Fruit fly (Drosophila melanogaster) whole organism, prepupa: Measurements from ENCODE around the gene Roc1b.

Source experiments
- Blimp-1 ChIP-seq: fragments of 200-800 bp; sonication (Bioruptor generic); optimal IDR thresholded peaks from 3 replicates; lab custom pipeline; 2017; ENCODE audit warnings: missing biosample characterization, missing genetic modification characterization, mild to moderate bottlenecking, moderate library complexity, missing genetic modification reagents
- CG10669 ChIP-seq: fragments of 200-800 bp; sonication (Bioruptor generic); optimal IDR thresholded peaks from 3 replicates; lab custom pipeline; 2018; ENCODE audit warnings: missing biosample characterization, mild to moderate bottlenecking, missing genetic modification characterization, moderate library complexity
- CG15336 ChIP-seq: fragments of 200-800 bp; sonication (Bioruptor generic); IDR thresholded peaks from 2 replicates; pipeline ENCODE4 v1.3.6; 2022; ENCODE audit warnings: missing biosample characterization, missing genetic modification characterization
- CG1621 ChIP-seq: fragments of 200-800 bp; sonication (Bioruptor generic); optimal IDR thresholded peaks from 3 replicates; lab custom pipeline; 2018; ENCODE audit warnings: missing biosample characterization, mild to moderate bottlenecking, missing genetic modification characterization
- CG16779 ChIP-seq: fragments of 200-800 bp; sonication (Bioruptor generic); optimal IDR thresholded peaks from 3 replicates; lab custom pipeline; 2017; ENCODE audit warnings: missing biosample characterization, mild to moderate bottlenecking, missing genetic modification characterization
- CG3032 ChIP-seq: fragments of 200-800 bp; optimal IDR thresholded peaks from 2 replicates; lab custom pipeline; 2019; ENCODE audit warnings: missing biosample characterization, mild to moderate bottlenecking, missing genetic modification characterization, moderate library complexity
- CG31627 ChIP-seq: fragments of 200-800 bp; sonication (Bioruptor generic); optimal IDR thresholded peaks from 3 replicates; lab custom pipeline; 2016; ENCODE audit warnings: missing biosample characterization, missing genetic modification characterization
- CG32006 ChIP-seq: fragments of 200-800 bp; sonication (Bioruptor generic); optimal IDR thresholded peaks from 3 replicates; lab custom pipeline; 2017; ENCODE audit warnings: missing biosample characterization, mild to moderate bottlenecking, missing genetic modification characterization
- CG6163 ChIP-seq: fragments of 200-800 bp; sonication (Bioruptor generic); IDR thresholded peaks from 3 replicates; pipeline ENCODE4 v1.3.6; 2022; ENCODE audit warnings: missing biosample characterization, missing genetic modification characterization
- CG6276 ChIP-seq: fragments of 200-800 bp; sonication (Bioruptor generic); optimal IDR thresholded peaks from 2 replicates; lab custom pipeline; 2017; ENCODE audit warnings: missing biosample characterization, mild to moderate bottlenecking, missing genetic modification characterization
- CG6792 ChIP-seq: fragments of 200-800 bp; sonication (Bioruptor generic); optimal IDR thresholded peaks from 3 replicates; lab custom pipeline; 2016; ENCODE audit warnings: missing biosample characterization, missing genetic modification characterization
- CG6808 ChIP-seq: fragments of 200-800 bp; sonication (Bioruptor generic); optimal IDR thresholded peaks from 3 replicates; lab custom pipeline; 2017; ENCODE audit warnings: missing biosample characterization, missing genetic modification characterization, mild to moderate bottlenecking, moderate library complexity, missing genetic modification reagents
- CG6854 ChIP-seq: fragments of 200-800 bp; sonication (Bioruptor generic); optimal IDR thresholded peaks from 2 replicates; lab custom pipeline; 2017; ENCODE audit warnings: missing biosample characterization, mild to moderate bottlenecking, missing genetic modification characterization
- CG8119 ChIP-seq: fragments of 200-800 bp; sonication (Bioruptor generic); IDR thresholded peaks from 3 replicates; pipeline ENCODE4 v1.3.6; 2022; ENCODE audit warnings: missing biosample characterization, missing genetic modification characterization
- CG9139 ChIP-seq: fragments of 200-800 bp; sonication (Bioruptor generic); optimal IDR thresholded peaks from 3 replicates; lab custom pipeline; 2017; ENCODE audit warnings: missing biosample characterization, mild to moderate bottlenecking, missing genetic modification characterization
- Eip75B ChIP-seq: fragments of 200-800 bp; sonication (Bioruptor generic); optimal IDR thresholded peaks from 3 replicates; lab custom pipeline; 2016; ENCODE audit warnings: missing biosample characterization, missing genetic modification characterization
- Eip78C ChIP-seq: fragments of 200-800 bp; sonication (Bioruptor generic); peaks from one replicate; lab custom pipeline; 2016; ENCODE audit warnings: missing biosample characterization, missing genetic modification characterization
- Ets21C ChIP-seq: fragments of 200-800 bp; sonication (Bioruptor generic); optimal IDR thresholded peaks from 3 replicates; lab custom pipeline; 2016; ENCODE audit warnings: missing biosample characterization, missing genetic modification characterization
- Gug ChIP-seq: fragments of 200-800 bp; sonication (Bioruptor generic); IDR thresholded peaks from 2 replicates; pipeline ENCODE4 v1.3.6; 2022; ENCODE audit warnings: missing biosample characterization, missing genetic modification characterization
- Hr39 ChIP-seq: fragments of 200-800 bp; sonication (Bioruptor generic); optimal IDR thresholded peaks from 2 replicates; lab custom pipeline; 2016; ENCODE audit warnings: missing biosample characterization, missing genetic modification characterization
- Hr4 ChIP-seq: fragments of 200-800 bp; sonication (Bioruptor generic); optimal IDR thresholded peaks from 3 replicates; lab custom pipeline; 2016; ENCODE audit warnings: missing biosample characterization, missing genetic modification characterization
- Lpt ChIP-seq: fragments of 200-800 bp; sonication (Bioruptor generic); optimal IDR thresholded peaks from 3 replicates; lab custom pipeline; 2016; ENCODE audit warnings: missing biosample characterization, missing genetic modification characterization
- Smox ChIP-seq: fragments of 200-800 bp; sonication (Bioruptor generic); optimal IDR thresholded peaks from 3 replicates; lab custom pipeline; 2016; ENCODE audit warnings: missing biosample characterization, missing genetic modification characterization
- Sox14 ChIP-seq: fragments of 200-800 bp; sonication (Bioruptor generic); optimal IDR thresholded peaks from 3 replicates; lab custom pipeline; 2016; ENCODE audit warnings: missing biosample characterization, missing genetic modification characterization
- Sox15 ChIP-seq: fragments of 200-800 bp; sonication (Bioruptor generic); optimal IDR thresholded peaks from 3 replicates; lab custom pipeline; 2016; ENCODE audit warnings: missing biosample characterization, missing genetic modification characterization
- achi ChIP-seq: fragments of 200-800 bp; sonication (Bioruptor generic); optimal IDR thresholded peaks from 3 replicates; lab custom pipeline; 2016; ENCODE audit warnings: missing biosample characterization, missing genetic modification characterization
- acj6 ChIP-seq: fragments of 200-800 bp; sonication (Bioruptor generic); optimal IDR thresholded peaks from 3 replicates; lab custom pipeline; 2016; ENCODE audit warnings: missing biosample characterization, missing genetic modification characterization
- dac ChIP-seq: fragments of 200-800 bp; sonication (Bioruptor generic); optimal IDR thresholded peaks from 2 replicates; lab custom pipeline; 2017; ENCODE audit warnings: missing biosample characterization, mild to moderate bottlenecking, missing genetic modification characterization
- dsx ChIP-seq: fragments of 200-800 bp; optimal IDR thresholded peaks from 3 replicates; lab custom pipeline; 2019; ENCODE audit warnings: missing biosample characterization, mild to moderate bottlenecking, missing genetic modification characterization, moderate library complexity; ENCODE audit not compliant: poor library complexity, severe bottlenecking
- eg ChIP-seq: fragments of 200-800 bp; sonication (Bioruptor generic); IDR thresholded peaks from 3 replicates; pipeline ENCODE4 v1.3.6; 2022; ENCODE audit warnings: missing biosample characterization, missing genetic modification characterization
- fd85E ChIP-seq: fragments of 200-800 bp; sonication (Bioruptor generic); optimal IDR thresholded peaks from 3 replicates; lab custom pipeline; 2016; ENCODE audit warnings: missing biosample characterization, missing genetic modification characterization
- fkh ChIP-seq: fragments of 200-800 bp; sonication (Bioruptor generic); optimal IDR thresholded peaks from 3 replicates; lab custom pipeline; 2017; ENCODE audit warnings: missing biosample characterization, mild to moderate bottlenecking, missing genetic modification characterization, moderate library complexity
- lz ChIP-seq: fragments of 200-800 bp; sonication (Bioruptor generic); optimal IDR thresholded peaks from 3 replicates; lab custom pipeline; 2016; ENCODE audit warnings: missing biosample characterization, missing genetic modification characterization
- salr ChIP-seq, 2 experiments: fragments of 200-800 bp; sonication (Bioruptor generic); optimal IDR thresholded peaks; 3 replicates each; lab custom pipeline; 2016 to 2018; ENCODE audit warnings: missing biosample characterization in 2 of 2, missing genetic modification characterization in 2 of 2, mild to moderate bottlenecking in 1 of 2
- spab ChIP-seq: fragments of 200-800 bp; sonication (Bioruptor generic); optimal IDR thresholded peaks from 2 replicates; lab custom pipeline; 2017; ENCODE audit warnings: missing biosample characterization, mild to moderate bottlenecking, missing genetic modification characterization, missing genetic modification reagents
- ss ChIP-seq, 2 experiments: fragments of 200-800 bp; sonication (Bioruptor generic); optimal IDR thresholded peaks; 2 replicates in 1 of 2; 3 replicates in 1 of 2; lab custom pipeline; 2017 to 2018; ENCODE audit warnings: mild to moderate bottlenecking in 2 of 2, missing biosample characterization in 2 of 2, missing genetic modification characterization in 2 of 2, moderate library complexity in 1 of 2
- svp ChIP-seq: fragments of 200-800 bp; sonication (Bioruptor generic); peaks from one replicate; lab custom pipeline; 2016; ENCODE audit warnings: missing biosample characterization, missing genetic modification characterization
- topi ChIP-seq: fragments of 200-800 bp; sonication (Bioruptor generic); optimal IDR thresholded peaks from 3 replicates; lab custom pipeline; 2016; ENCODE audit warnings: missing biosample characterization, missing genetic modification characterization
- vri ChIP-seq: fragments of 200-800 bp; sonication (Bioruptor generic); optimal IDR thresholded peaks from 3 replicates; lab custom pipeline; 2016; ENCODE audit warnings: missing biosample characterization, mild to moderate bottlenecking, missing genetic modification characterization

Roc1b gene

dm6 chr3L:319145-320009 lies 38.4 kb upstream of the Roc1b start, which contains the start of gene fwd:
Gene fwd (minus strand): TSS chr3L:319884.
- peak; percentile 36 for TF ChIP-seq CG9139 (GFP tag; lab: Kevin White, UChicago)
- no peak for TF ChIP-seq topi (GFP tag; lab: Kevin White, UChicago)
- peak; percentile 61 for TF ChIP-seq Sox14 (GFP tag; lab: Kevin White, UChicago)
- peak; percentile 83 for TF ChIP-seq svp
- peak; percentile 14 for TF ChIP-seq dsx (GFP tag; lab: Kevin White, UChicago)
- TF ChIP-seq CG6808: peak; percentile 44
- TF ChIP-seq Lpt: peak; percentile 19
- peak; percentile 80 for TF ChIP-seq fkh
- peak; percentile 62 for TF ChIP-seq CG6854 (GFP tag; lab: Kevin White, UChicago)
- peak; percentile 66 to 73 for TF ChIP-seq ss (GFP tag; optimal IDR thresholded peaks at IDR 0.05; lab: Kevin White, UChicago)
- TF ChIP-seq CG6163 (GFP tag; lab: Robert Waterston, UW): peak; percentile 30; the same call in 1 of the 3 replicates
- TF ChIP-seq CG1621 (tag; lab: Kevin White, UChicago): peak; percentile 20
- TF ChIP-seq CG6276 (GFP tag; lab: Kevin White, UChicago): no peak
- peak; percentile 46 for TF ChIP-seq Eip78C
- no peak for TF ChIP-seq dac
- 0 out of 2 replicates have a peak, but pooled peaks have one; percentile 6 for TF ChIP-seq CG15336 (GFP tag; lab: Robert Waterston, UW)

dm6 chr3L:320010-320337 lies 37.8 kb upstream of the Roc1b start:
- TF ChIP-seq CG15336 (GFP tag; lab: Robert Waterston, UW): 0 out of 2 replicates have a peak, but pooled peaks have one; percentile 4
- TF ChIP-seq lz (GFP tag; lab: Kevin White, UChicago): no peak
- TF ChIP-seq Eip78C: peak; percentile 23
- TF ChIP-seq, all 60 proteins: peak for 2

- no peak for TF ChIP-seq CG31627
- no peak for TF ChIP-seq Hr4
- no peak for TF ChIP-seq Hr39 (GFP tag; lab: Kevin White, UChicago)
- TF ChIP-seq achi: no peak
- TF ChIP-seq CG10669: no peak
- TF ChIP-seq vri (GFP tag; lab: Kevin White, UChicago): no peak
- no peak for TF ChIP-seq CG3032 (tag; lab: Kevin White, UChicago)
- TF ChIP-seq CG8119: no peak
- TF ChIP-seq salr (GFP tag; optimal IDR thresholded peaks at IDR 0.05; lab: Kevin White, UChicago): no peak
- no peak for TF ChIP-seq Sox15 (GFP tag; lab: Kevin White, UChicago)
- no peak for TF ChIP-seq CG6163 (GFP tag; lab: Robert Waterston, UW)
- no peak for TF ChIP-seq CG32006 (GFP tag; lab: Kevin White, UChicago)
- no peak for TF ChIP-seq Smox
- TF ChIP-seq CG9139 (GFP tag; lab: Kevin White, UChicago): no peak
- no peak for TF ChIP-seq spab
- TF ChIP-seq Gug: no peak
- no peak for TF ChIP-seq svp
These were observed 37.0 kb upstream of the Roc1b start for dm6 chr3L:320798-321197.

- TF ChIP-seq Eip75B (GFP tag; lab: Kevin White, UChicago) (no peak), CG1621 (tag; lab: Kevin White, UChicago) (no peak), eg (GFP tag; lab: Robert Waterston, UW) (no peak), CG6808 (no peak), acj6 (GFP tag; lab: Kevin White, UChicago) (no peak), Ets21C (GFP tag; lab: Kevin White, UChicago) (no peak), Sox15 (GFP tag; lab: Kevin White, UChicago) (no peak), fd85E (GFP tag; lab: Kevin White, UChicago) (no peak), Blimp-1 (GFP tag; lab: Kevin White, UChicago) (no peak), CG16779 (no peak), CG9139 (GFP tag; lab: Kevin White, UChicago) (no peak), Hr4 (no peak), fkh (no peak), Hr39 (GFP tag; lab: Kevin White, UChicago) (no peak), salr (GFP tag; optimal IDR thresholded peaks at IDR 0.05; lab: Kevin White, UChicago) (no peak), ss (GFP tag; optimal IDR thresholded peaks at IDR 0.05; lab: Kevin White, UChicago) (no peak), CG6792 (GFP tag; lab: Kevin White, UChicago) (no peak)
- TF ChIP-seq, all 60 proteins: peak for 0
These were observed 36.3 kb upstream of the Roc1b start for dm6 chr3L:321495-321894.
